Worm (Caenorhabditis elegans): ENCODE data around the gene ZC404.2.

ZC404.2 gene

DNA sequence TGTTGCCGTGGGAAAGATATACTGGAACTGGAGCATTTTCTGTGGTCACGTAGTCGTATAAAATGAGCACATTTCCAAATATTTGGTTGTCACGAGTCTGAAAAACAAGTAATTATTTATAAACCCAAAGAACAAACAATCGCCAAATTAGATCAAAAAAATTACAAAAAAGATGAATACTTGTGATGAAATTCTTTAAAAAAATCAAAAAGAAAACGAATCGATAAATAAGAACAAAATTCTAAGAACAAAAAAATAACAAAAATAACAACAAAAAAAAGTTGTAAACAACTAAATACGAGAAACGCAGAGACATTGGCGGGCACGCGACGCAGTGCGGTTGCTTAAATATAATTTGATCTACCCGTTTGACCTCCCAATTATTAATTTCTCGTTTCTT is 14.0 kb upstream of the ZC404.2 start, which contains the start of gene ZC404.16:
Gene ZC404.16, minus strand, starts transcription at position 101 of the 400 bp plus-strand sequence.
- TF ChIP-seq fkh-2 (tag; optimal IDR thresholded peaks at IDR 0.05) (no peak), aly-2 (tag; optimal IDR thresholded peaks at IDR 0.05) (no peak), ZK546.5 (tag; optimal IDR thresholded peaks at IDR 0.05) (no peak), elt-3 (tag; optimal IDR thresholded peaks at IDR 0.05) (no peak)

DNA sequence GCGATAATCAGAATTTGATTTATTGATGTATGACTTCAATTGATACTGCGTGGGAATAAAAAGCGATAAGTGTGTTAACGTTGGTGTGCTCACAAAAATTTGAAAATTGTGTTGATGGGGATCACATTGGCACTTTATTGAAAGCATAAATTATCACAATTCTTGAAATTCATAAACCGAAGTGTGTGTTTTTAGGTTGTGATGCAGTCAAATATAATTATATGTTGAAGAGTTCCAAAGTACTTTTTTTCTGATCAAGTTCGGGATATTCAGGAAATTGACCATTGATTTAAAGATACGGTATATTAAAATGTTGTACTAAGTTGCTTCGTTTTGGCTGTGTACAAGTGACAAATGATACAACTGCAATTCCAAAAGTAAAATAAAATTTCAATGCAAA is 12.0 kb upstream of the ZC404.2 start, which contains the start of gene srh-28:
Gene srh-28, minus strand, starts transcription at position 101 of the 400 bp plus-strand sequence.
- TF ChIP-seq mml-1 (tag; optimal IDR thresholded peaks at IDR 0.05) = no peak
- TF ChIP-seq mdl-1 (tag; optimal IDR thresholded peaks at IDR 0.05) = no peak
- no peak for TF ChIP-seq egl-5 (tag; optimal IDR thresholded peaks at IDR 0.05)
- no peak for TF ChIP-seq elt-1 (tag; optimal IDR thresholded peaks at IDR 0.05)
- no peak for TF ChIP-seq fos-1 (tag; optimal IDR thresholded peaks at IDR 0.05)
- no peak for TF ChIP-seq nhr-67 (tag; optimal IDR thresholded peaks at IDR 0.05)
- TF ChIP-seq unc-39 (tag; optimal IDR thresholded peaks at IDR 0.05) = no peak
- TF ChIP-seq ama-1 (optimal IDR thresholded peaks at IDR 0.05) = no peak
- TF ChIP-seq daf-12 (tag; optimal IDR thresholded peaks at IDR 0.05) = no peak
- TF ChIP-seq nhr-25 (tag; optimal IDR thresholded peaks at IDR 0.05) = no peak
- TF ChIP-seq pha-4 (tag; optimal IDR thresholded peaks at IDR 0.05) = no peak

DNA sequence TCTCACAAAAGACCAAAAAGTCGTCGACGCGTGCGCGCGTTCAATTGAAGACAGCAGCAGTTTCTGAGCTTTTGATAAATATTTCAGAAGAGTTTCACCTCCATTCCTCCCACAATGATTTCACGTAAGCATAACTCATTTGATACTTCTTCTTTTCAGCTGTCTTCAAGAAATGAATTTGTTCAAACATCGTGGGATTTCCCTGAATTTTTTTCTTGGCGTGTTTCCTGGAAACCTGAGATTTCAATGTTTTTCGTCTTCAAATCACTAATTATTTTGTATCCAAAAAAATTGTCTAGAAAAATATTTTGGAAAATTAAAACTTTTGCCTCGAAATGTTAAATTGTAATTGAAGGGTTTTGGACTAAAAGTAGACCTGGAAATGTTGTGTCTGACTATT is 9.3 kb upstream of the ZC404.2 start:
- TF ChIP-seq ztf-4 (tag; optimal IDR thresholded peaks at IDR 0.05) (no peak), nhr-12 (tag; optimal IDR thresholded peaks at IDR 0.05) (no peak), nhr-25 (tag; optimal IDR thresholded peaks at IDR 0.05) (no peak), ceh-28 (tag; optimal IDR thresholded peaks at IDR 0.05) (no peak), egl-5 (tag; optimal IDR thresholded peaks at IDR 0.05) (no peak), elt-1 (tag; optimal IDR thresholded peaks at IDR 0.05) (no peak), unc-39 (tag; optimal IDR thresholded peaks at IDR 0.05) (no peak), fkh-2 (tag; optimal IDR thresholded peaks at IDR 0.05) (no peak), nhr-77 (tag; optimal IDR thresholded peaks at IDR 0.05) (no peak), pqm-1 (tag; optimal IDR thresholded peaks at IDR 0.05) (no peak)

DNA sequence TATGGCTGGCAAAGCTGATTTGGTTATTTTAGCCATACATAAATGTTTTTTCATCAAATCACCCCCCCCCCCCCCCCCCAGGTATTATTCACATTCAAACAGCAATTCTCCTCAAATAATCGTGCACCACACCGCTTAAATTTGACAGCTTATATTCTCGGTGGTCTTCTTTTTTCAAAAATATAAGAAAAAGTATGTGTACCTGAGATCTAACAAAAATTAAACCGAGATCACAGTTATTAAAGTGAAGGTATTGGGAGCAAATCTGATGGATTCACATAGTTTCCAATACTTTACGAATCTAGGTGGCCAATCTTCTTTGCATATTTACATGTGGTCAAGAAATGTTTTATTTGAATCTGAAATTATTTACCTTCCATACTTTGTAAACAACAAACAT is 7.6 kb upstream of the ZC404.2 start, which contains the start of gene ZC404.15:
Gene ZC404.15, plus strand, starts transcription at position 301 of the 400 bp plus-strand sequence.
- TF ChIP-seq nhr-77 (tag; optimal IDR thresholded peaks at IDR 0.05) (no peak), fkh-2 (tag; optimal IDR thresholded peaks at IDR 0.05) (no peak), elt-2 (tag; optimal IDR thresholded peaks at IDR 0.05) (no peak), jun-1 (tag; optimal IDR thresholded peaks at IDR 0.05) (no peak), nhr-12 (tag; optimal IDR thresholded peaks at IDR 0.05) (no peak), egl-5 (tag; optimal IDR thresholded peaks at IDR 0.05) (no peak), ceh-82 (tag; optimal IDR thresholded peaks at IDR 0.05) (no peak), nhr-76 (tag; optimal IDR thresholded peaks at IDR 0.05) (no peak), unc-62 (GFP tag; optimal IDR thresholded peaks at IDR 0.05) (no peak), fkh-10 (GFP tag; optimal IDR thresholded peaks at IDR 0.05) (no peak), egl-27 (tag; optimal IDR thresholded peaks at IDR 0.05) (no peak), nhr-67 (tag; optimal IDR thresholded peaks at IDR 0.05) (no peak)

DNA sequence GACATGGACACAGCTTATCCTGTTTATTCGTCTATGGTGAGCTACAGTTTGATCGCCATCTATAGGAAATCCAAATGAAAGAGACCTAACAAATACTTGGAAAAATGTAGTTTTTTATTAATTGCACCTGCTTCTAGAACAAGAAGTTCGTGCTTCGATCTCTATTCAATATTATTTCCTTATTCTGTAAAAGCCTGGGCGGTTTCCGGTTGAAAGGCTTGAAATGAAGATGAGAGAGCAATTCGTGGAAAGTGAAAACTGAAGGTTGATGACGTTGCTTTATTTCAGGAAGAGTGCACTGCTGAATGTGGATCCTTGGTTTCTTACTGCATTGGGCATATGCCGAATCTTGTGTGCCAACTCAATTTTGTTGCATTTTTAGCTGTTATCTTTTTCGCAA is 7.1 kb upstream of the ZC404.2 start:
- TF ChIP-seq ZK546.5 (tag; optimal IDR thresholded peaks at IDR 0.05) = no peak
- no peak for TF ChIP-seq fkh-10 (GFP tag; optimal IDR thresholded peaks at IDR 0.05)
- TF ChIP-seq skn-1 (tag; optimal IDR thresholded peaks at IDR 0.05) = no peak
- no peak for TF ChIP-seq elt-3 (tag; optimal IDR thresholded peaks at IDR 0.05)
- TF ChIP-seq nhr-76 (tag; optimal IDR thresholded peaks at IDR 0.05) = no peak
- no peak for TF ChIP-seq nhr-12 (tag; optimal IDR thresholded peaks at IDR 0.05)
- no peak for TF ChIP-seq nfya-1 (tag; optimal IDR thresholded peaks at IDR 0.05; ENCODE audit: insufficient read depth)
- TF ChIP-seq nhr-43 (tag; optimal IDR thresholded peaks at IDR 0.05; ENCODE audit: poor library complexity, severe bottlenecking) = no peak
- TF ChIP-seq nhr-11 (tag; optimal IDR thresholded peaks at IDR 0.05) = no peak
- no peak for TF ChIP-seq lsy-12 (tag; optimal IDR thresholded peaks at IDR 0.05)
- no peak for TF ChIP-seq ceh-82 (tag; optimal IDR thresholded peaks at IDR 0.05)
- no peak for TF ChIP-seq unc-62 (GFP tag; optimal IDR thresholded peaks at IDR 0.05)
- TF ChIP-seq ama-1 (optimal IDR thresholded peaks at IDR 0.05) = no peak
- TF ChIP-seq nhr-25 (tag; optimal IDR thresholded peaks at IDR 0.05) = no peak
- TF ChIP-seq elt-1 (tag; optimal IDR thresholded peaks at IDR 0.05) = no peak
- TF ChIP-seq nhr-67 (tag; optimal IDR thresholded peaks at IDR 0.05) = no peak
- no peak for TF ChIP-seq fkh-2 (tag; optimal IDR thresholded peaks at IDR 0.05)
